Worm (Caenorhabditis elegans) whole organism, L1 larva: ENCODE data around the gene spr-3.

ENCODE experiments used
- C04F5.9 ChIP-seq: sonication (generic microtip); optimal IDR thresholded peaks from 2 replicates; lab custom pipeline; 2016; ENCODE audit warnings: missing genetic modification characterization, missing compliant biosample characterization
- F16B12.6 ChIP-seq: fragments of 150-350 bp; optimal IDR thresholded peaks from 2 replicates; lab custom pipeline; 2014; ENCODE audit warnings: missing biosample characterization, missing genetic modification characterization
- aly-2 ChIP-seq: fragments of 150-350 bp; optimal IDR thresholded peaks from 2 replicates; lab custom pipeline; 2014; ENCODE audit warnings: missing biosample characterization, missing genetic modification characterization
- ceh-8 ChIP-seq: fragments of 200-800 bp; sonication (Bioruptor generic); optimal IDR thresholded peaks from 2 replicates; lab custom pipeline; 2018; ENCODE audit warnings: mild to moderate bottlenecking, missing genetic modification characterization, moderate library complexity, missing compliant biosample characterization
- ceh-82 ChIP-seq, 3 experiments: fragments of 150-350 bp in 1 of 3; sonication (generic microtip) in 2 of 3; optimal IDR thresholded peaks; 2 replicates each; lab custom pipeline; 2014 to 2017; ENCODE audit warnings: missing biosample characterization in 3 of 3, missing genetic modification characterization in 3 of 3
- ceh-90 ChIP-seq: sonication (generic microtip); optimal IDR thresholded peaks from 2 replicates; lab custom pipeline; 2016; ENCODE audit warnings: missing genetic modification characterization, missing compliant biosample characterization
- dpl-1 ChIP-seq, 3 experiments: fragments of 150-350 bp in 2 of 3; sonication (generic microtip) in 1 of 3; optimal IDR thresholded peaks; 2 replicates each; lab custom pipeline; 2014 to 2017; ENCODE audit warnings: missing biosample characterization in 3 of 3, missing genetic modification characterization in 3 of 3, missing genetic modification reagents in 3 of 3
- dsc-1 ChIP-seq: sonication (generic microtip); optimal IDR thresholded peaks from 2 replicates; lab custom pipeline; 2016; ENCODE audit warnings: mild to moderate bottlenecking, missing genetic modification characterization, missing compliant biosample characterization
- egl-13 ChIP-seq: sonication (generic microtip); optimal IDR thresholded peaks from 2 replicates; lab custom pipeline; 2016; ENCODE audit warnings: missing genotype, missing genetic modification reagents, missing genetic modification characterization, missing compliant biosample characterization
- egl-27 ChIP-seq, 2 experiments: fragments of 150-350 bp in 1 of 2; sonication (generic microtip); optimal IDR thresholded peaks; 3 replicates each; lab custom pipeline; 2017 to 2018; ENCODE audit warnings: missing biosample characterization in 2 of 2, missing genetic modification characterization in 2 of 2, missing genetic modification reagents in 2 of 2
- elt-3 ChIP-seq, 6 experiments: fragments of 150-350 bp in 1 of 6; sonication (generic microtip); optimal IDR thresholded peaks; 2 replicates each; lab custom pipeline; 2017 to 2018; ENCODE audit warnings: missing biosample characterization in 6 of 6, missing genetic modification characterization in 6 of 6, inconsistent platforms in 1 of 6
- ets-5 ChIP-seq: fragments of 200-800 bp; sonication (Bioruptor generic); IDR thresholded peaks from 2 replicates; pipeline ENCODE4 v1.3.6; 2022; ENCODE audit warnings: missing genetic modification characterization, missing compliant biosample characterization
- fkh-8 ChIP-seq: sonication (generic microtip); optimal IDR thresholded peaks from 2 replicates; lab custom pipeline; 2016; ENCODE audit warnings: mild to moderate bottlenecking, missing genetic modification characterization, missing compliant biosample characterization
- fos-1 ChIP-seq: fragments of 150-350 bp; optimal IDR thresholded peaks from 2 replicates; lab custom pipeline; 2014; ENCODE audit warnings: missing biosample characterization, missing genetic modification characterization
- hpl-2 ChIP-seq: fragments of 150-350 bp; optimal IDR thresholded peaks from 2 replicates; lab custom pipeline; 2014; ENCODE audit warnings: missing biosample characterization, missing genetic modification reagents, missing genetic modification characterization
- irx-1 ChIP-seq: sonication (generic microtip); optimal IDR thresholded peaks from 2 replicates; lab custom pipeline; 2016; ENCODE audit warnings: missing genetic modification characterization, missing compliant biosample characterization
- lin-13 ChIP-seq: fragments of 150-350 bp; optimal IDR thresholded peaks from 2 replicates; lab custom pipeline; 2014; ENCODE audit warnings: missing biosample characterization, missing genetic modification reagents, missing genetic modification characterization
- lin-14 ChIP-seq: fragments of 200-800 bp; sonication (Bioruptor generic); optimal IDR thresholded peaks from 2 replicates; lab custom pipeline; 2018; ENCODE audit warnings: mild to moderate bottlenecking, missing genetic modification characterization, moderate library complexity, missing compliant biosample characterization
- lir-3 ChIP-seq: sonication (generic microtip); optimal IDR thresholded peaks from 2 replicates; lab custom pipeline; 2016; ENCODE audit warnings: mild to moderate bottlenecking, missing genetic modification characterization, moderate library complexity, missing compliant biosample characterization; ENCODE audit not compliant: poor library complexity
- mef-2 ChIP-seq: fragments of 150-350 bp; optimal IDR thresholded peaks from 2 replicates; lab custom pipeline; 2014; ENCODE audit warnings: missing biosample characterization, missing genetic modification characterization
- nhr-237 ChIP-seq: fragments of 150-350 bp; optimal IDR thresholded peaks from 2 replicates; lab custom pipeline; 2014; ENCODE audit warnings: missing biosample characterization, missing genetic modification characterization
- nhr-71 ChIP-seq: sonication (generic microtip); optimal IDR thresholded peaks from 2 replicates; lab custom pipeline; 2016; ENCODE audit warnings: mild to moderate bottlenecking, missing genetic modification characterization, moderate library complexity, missing compliant biosample characterization
- nhr-77 ChIP-seq: fragments of 150-350 bp; optimal IDR thresholded peaks from 2 replicates; lab custom pipeline; 2014; ENCODE audit warnings: missing biosample characterization, missing genetic modification characterization
- nhr-84 ChIP-seq: sonication (generic microtip); optimal IDR thresholded peaks from 2 replicates; lab custom pipeline; 2017; ENCODE audit warnings: missing biosample characterization, missing genetic modification characterization
- nhr-85 ChIP-seq: sonication (generic microtip); peaks from one replicate; lab custom pipeline; 2016; ENCODE audit warnings: missing genetic modification characterization, inconsistent platforms, missing compliant biosample characterization
- nhr-90 ChIP-seq: sonication (generic microtip); optimal IDR thresholded peaks from 2 replicates; lab custom pipeline; 2016; ENCODE audit warnings: mild to moderate bottlenecking, missing genetic modification characterization, missing compliant biosample characterization; ENCODE audit not compliant: poor library complexity
- pqm-1 ChIP-seq: sonication (generic microtip); optimal IDR thresholded peaks from 3 replicates; lab custom pipeline; 2017; ENCODE audit warnings: missing biosample characterization, missing genetic modification characterization
- rnt-1 ChIP-seq: sonication (generic microtip); optimal IDR thresholded peaks from 2 replicates; lab custom pipeline; 2016; ENCODE audit warnings: mild to moderate bottlenecking, missing genetic modification characterization, moderate library complexity, missing compliant biosample characterization
- snpc-4 ChIP-seq: fragments of 150-350 bp; optimal IDR thresholded peaks from 2 replicates; lab custom pipeline; 2014; ENCODE audit warnings: missing biosample characterization, missing genetic modification characterization
- sup-37 ChIP-seq: fragments of 200-800 bp; sonication (Bioruptor generic); optimal IDR thresholded peaks from 2 replicates; lab custom pipeline; 2018; ENCODE audit warnings: mild to moderate bottlenecking, missing genetic modification characterization, missing compliant biosample characterization
- unc-130 ChIP-seq: fragments of 150-350 bp; optimal IDR thresholded peaks from 2 replicates; lab custom pipeline; 2017; ENCODE audit warnings: missing biosample characterization, missing genetic modification characterization, inconsistent platforms
- vab-15 ChIP-seq: sonication (generic microtip); optimal IDR thresholded peaks from 2 replicates; lab custom pipeline; 2017; ENCODE audit warnings: missing genotype, mild to moderate bottlenecking, missing genetic modification characterization, missing compliant biosample characterization
- xbp-1 ChIP-seq: sonication (generic microtip); optimal IDR thresholded peaks from 2 replicates; lab custom pipeline; 2016; ENCODE audit warnings: missing genetic modification characterization, missing compliant biosample characterization
- zag-1 ChIP-seq: fragments of 150-350 bp; optimal IDR thresholded peaks from 2 replicates; lab custom pipeline; 2014; ENCODE audit warnings: missing biosample characterization, missing genetic modification characterization
- zip-4 ChIP-seq: fragments of 200-800 bp; sonication (Bioruptor generic); optimal IDR thresholded peaks from 2 replicates; lab custom pipeline; 2018; ENCODE audit warnings: mild to moderate bottlenecking, missing genetic modification characterization, moderate library complexity, missing compliant biosample characterization
- ztf-11 ChIP-seq, 2 experiments: sonication (generic microtip); optimal IDR thresholded peaks; 2 replicates each; lab custom pipeline; 2016 to 2017; ENCODE audit warnings: missing genetic modification characterization in 2 of 2, missing biosample characterization in 1 of 2, missing compliant biosample characterization in 1 of 2

spr-3 gene

DNA sequence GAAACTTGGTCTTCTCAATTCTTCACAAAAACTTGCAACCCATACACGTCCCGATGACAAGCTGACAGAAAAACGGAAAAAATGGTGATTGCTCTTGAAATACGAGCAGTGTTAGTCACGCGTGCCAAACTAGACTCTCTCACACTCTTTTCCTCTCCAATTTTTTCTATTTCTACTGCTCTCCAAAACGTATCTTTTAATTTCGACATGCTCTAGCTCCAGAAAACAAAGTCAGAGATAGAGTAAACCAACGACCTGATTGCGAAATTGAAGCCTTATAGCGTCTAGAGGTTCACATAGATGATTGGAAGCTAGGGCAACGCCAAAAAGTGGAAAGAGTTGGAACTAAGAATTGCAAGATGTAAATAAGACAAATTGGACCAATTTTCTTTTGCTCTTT is 23.5 kb upstream of the spr-3 start (continued):
- TF ChIP-seq dpl-1 (GFP tag; optimal IDR thresholded peaks at IDR 0.05; lab: Kevin White, UChicago) (no peak), C04F5.9 (tag; lab: Kevin White, UChicago) (no peak)

DNA sequence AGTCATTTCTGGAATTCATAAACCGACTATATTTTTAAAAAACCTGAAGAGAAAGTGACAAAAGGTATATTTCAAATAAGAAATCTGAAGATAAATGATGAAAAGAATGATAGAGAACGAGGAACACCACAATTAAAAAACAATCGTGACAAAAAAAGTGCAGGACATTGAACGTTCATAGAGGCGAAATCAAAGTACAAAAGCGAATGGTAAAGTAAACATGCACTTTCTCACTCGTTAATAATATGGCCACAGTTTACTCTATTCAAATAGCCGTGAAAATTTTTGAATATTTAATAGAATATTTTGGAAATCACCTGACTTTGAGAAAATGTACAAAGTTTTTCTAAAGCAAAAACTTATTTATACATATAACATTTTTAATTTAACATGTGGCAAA is 21.7 kb upstream of the spr-3 start, which contains the start of gene F46H6.5:
F46H6.5 (minus strand) TSS at position 10 of the 400 bp plus-strand sequence.
- TF ChIP-seq pqm-1 (tag; lab: Kevin White, UChicago) (no peak), lin-13 (GFP tag; lab: Kevin White, UChicago) (no peak), snpc-4 (tag; lab: Kevin White, UChicago) (no peak), unc-130 (no peak), ztf-11 (tag; optimal IDR thresholded peaks at IDR 0.05; lab: Kevin White, UChicago) (no peak), nhr-85 (no peak), lin-14 (GFP tag; lab: Kevin White, UChicago) (no peak), elt-3 (tag; optimal IDR thresholded peaks at IDR 0.05; lab: Kevin White, UChicago) (no peak), zag-1 (tag; lab: Kevin White, UChicago) (no peak), fkh-8 (tag; lab: Kevin White, UChicago) (no peak), sup-37 (GFP tag; lab: Kevin White, UChicago) (no peak), mef-2 (no peak), F16B12.6 (tag; lab: Kevin White, UChicago) (no peak), nhr-77 (tag; lab: Kevin White, UChicago) (no peak), ets-5 (GFP tag; lab: Robert Waterston, UW) (no peak), egl-13 (tag; lab: Kevin White, UChicago) (no peak), nhr-237 (tag; lab: Kevin White, UChicago) (no peak), aly-2 (tag; lab: Kevin White, UChicago) (no peak)

DNA sequence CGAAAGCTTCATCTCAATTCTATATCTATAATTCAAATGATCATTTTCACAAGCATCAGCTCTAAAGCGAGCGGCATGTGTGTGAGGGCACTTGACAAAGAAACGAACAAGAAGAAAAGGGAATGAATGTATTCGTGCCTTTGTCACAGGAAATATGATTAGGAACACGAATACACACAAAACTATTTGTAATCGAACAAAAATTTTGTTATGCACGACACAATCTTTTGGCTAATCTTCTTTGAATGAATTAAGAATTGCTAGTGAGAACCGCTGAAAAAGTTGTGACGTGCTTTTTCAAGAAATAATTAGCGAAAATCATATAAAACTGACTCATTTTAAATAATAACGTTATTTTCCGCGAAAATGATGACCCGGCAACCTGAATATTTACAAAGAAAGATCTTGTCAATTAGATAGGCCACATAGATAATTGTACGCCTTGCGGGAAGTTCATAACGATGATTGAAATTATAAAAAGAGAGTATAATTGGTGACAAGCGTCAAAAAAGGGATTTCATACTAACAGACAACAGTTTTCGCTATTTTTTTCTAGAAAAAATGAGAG is 20.4 kb upstream of the spr-3 start:
- no peak for TF ChIP-seq xbp-1
- no peak for TF ChIP-seq rnt-1 (tag; lab: Kevin White, UChicago)
- no peak for TF ChIP-seq egl-27 (tag; optimal IDR thresholded peaks at IDR 0.05; lab: Kevin White, UChicago)
- no peak for TF ChIP-seq fos-1 (tag; lab: Kevin White, UChicago)
- no peak for TF ChIP-seq nhr-84 (tag; lab: Kevin White, UChicago)
- no peak for TF ChIP-seq lir-3 (tag; lab: Kevin White, UChicago)
- TF ChIP-seq irx-1 (tag; lab: Kevin White, UChicago): no peak
- TF ChIP-seq aly-2 (tag; lab: Kevin White, UChicago): no peak
- no peak for TF ChIP-seq mef-2
- TF ChIP-seq ceh-82 (tag; optimal IDR thresholded peaks at IDR 0.05; lab: Kevin White, UChicago): no peak
- TF ChIP-seq vab-15: no peak
- no peak for TF ChIP-seq nhr-90 (tag; lab: Kevin White, UChicago)
- TF ChIP-seq ceh-8 (GFP tag; lab: Kevin White, UChicago): no peak
- no peak for TF ChIP-seq hpl-2 (GFP tag; lab: Kevin White, UChicago)
- TF ChIP-seq nhr-71 (tag; lab: Kevin White, UChicago): no peak
- TF ChIP-seq zip-4 (GFP tag; lab: Kevin White, UChicago): no peak
- TF ChIP-seq ceh-90: no peak
- no peak for TF ChIP-seq lin-13 (GFP tag; lab: Kevin White, UChicago)
- TF ChIP-seq dsc-1 (tag; lab: Kevin White, UChicago): no peak
